Fruit fly (Drosophila melanogaster): Measurements from ENCODE around the gene Hcs.

Hcs gene

dm6 chr3R:5517002-5517875, 42.5 kb downstream of the Hcs start, which contains the start of gene Itpr (continued):
- no peak for TF ChIP-seq pros (GFP tag; optimal IDR thresholded peaks at IDR 0.05)
- TF ChIP-seq Hsf (GFP tag; optimal IDR thresholded peaks at IDR 0.05) = no peak
- TF ChIP-seq CG13624 (GFP tag; optimal IDR thresholded peaks at IDR 0.05) = no peak
- TF ChIP-seq PHDP (tag; optimal IDR thresholded peaks at IDR 0.05) = no peak
- TF ChIP-seq hkb (optimal IDR thresholded peaks at IDR 0.05) = no peak
- TF ChIP-seq hkb (GFP tag; IDR thresholded peaks at IDR 0.05) = peak; percentile 28
- peak; percentile 57 for TF ChIP-seq sug (tag; optimal IDR thresholded peaks at IDR 0.05)
- TF ChIP-seq CG2116 (GFP tag; optimal IDR thresholded peaks at IDR 0.05) = peak; percentile 10
- TF ChIP-seq Meics (GFP tag; optimal IDR thresholded peaks at IDR 0.05) = peak; percentile 43
- TF ChIP-seq sens (GFP tag) = peak; percentile 82
- no peak for TF ChIP-seq fu2 (GFP tag; optimal IDR thresholded peaks at IDR 0.05)
- peak; percentile 39 for TF ChIP-seq CG12659 (GFP tag; optimal IDR thresholded peaks at IDR 0.05)
- TF ChIP-seq Sox100B (GFP tag; optimal IDR thresholded peaks at IDR 0.05) = no peak
- TF ChIP-seq jumu (GFP tag; optimal IDR thresholded peaks at IDR 0.05) = no peak
- no peak; the same call in 1 of the 2 replicates for TF ChIP-seq tna (GFP tag; IDR thresholded peaks at IDR 0.05; ENCODE audit: partially characterized antibody)
- TF ChIP-seq caup (GFP tag; optimal IDR thresholded peaks at IDR 0.05; ENCODE audit: severe bottlenecking) = peak; percentile 15
- TF ChIP-seq sens-2 (GFP tag; IDR thresholded peaks at IDR 0.05) = no peak
- TF ChIP-seq ftz-f1 (GFP tag; optimal IDR thresholded peaks at IDR 0.05) = peak; percentile 31
- no peak for TF ChIP-seq pb (GFP tag; optimal IDR thresholded peaks at IDR 0.05)
- TF ChIP-seq Blimp-1 (GFP tag; optimal IDR thresholded peaks at IDR 0.05) = no peak
- TF ChIP-seq al (GFP tag; IDR thresholded peaks at IDR 0.05) = no peak
- TF ChIP-seq ash1 (GFP tag; optimal IDR thresholded peaks at IDR 0.05) = no peak
- TF ChIP-seq slp2 (GFP tag; optimal IDR thresholded peaks at IDR 0.05) = no peak
- peak; percentile 75 for TF ChIP-seq Elba2 (GFP tag; optimal IDR thresholded peaks at IDR 0.05)
- peak; percentile 20 for TF ChIP-seq corto (GFP tag; optimal IDR thresholded peaks at IDR 0.05)
- no peak for TF ChIP-seq CG17186 (GFP tag; optimal IDR thresholded peaks at IDR 0.05)
- peak; percentile 1 for TF ChIP-seq Fer1 (GFP tag; optimal IDR thresholded peaks at IDR 0.05)
- TF ChIP-seq CG8765 (GFP tag; IDR thresholded peaks at IDR 0.05) = no peak
- TF ChIP-seq CG4360 (GFP tag; IDR thresholded peaks at IDR 0.05) = peak; percentile 9; the same call in 1 of the 2 replicates
- no peak for TF ChIP-seq CG4707 (GFP tag; optimal IDR thresholded peaks at IDR 0.05)
- TF ChIP-seq ci (GFP tag; IDR thresholded peaks at IDR 0.05) = peak; percentile 62; the same call in 2 of the 3 replicates
- no peak for TF ChIP-seq schlank (tag; optimal IDR thresholded peaks at IDR 0.05)
- TF ChIP-seq Adf1 (GFP tag; IDR thresholded peaks at IDR 0.05) = peak; percentile 100
- peak; percentile 58 for TF ChIP-seq Myb (GFP tag; optimal IDR thresholded peaks at IDR 0.05)
- TF ChIP-seq mirr (GFP tag; optimal IDR thresholded peaks at IDR 0.05) = peak; percentile 14
- TF ChIP-seq ara (GFP tag; IDR thresholded peaks at IDR 0.05) = no peak
- TF ChIP-seq CG4730 (GFP tag; IDR thresholded peaks at IDR 0.05) = no peak
- peak; percentile 80 for TF ChIP-seq CG12769 (tag; optimal IDR thresholded peaks at IDR 0.05)
- TF ChIP-seq BtbVII (GFP tag; optimal IDR thresholded peaks at IDR 0.05) = peak; percentile 32
- no peak for TF ChIP-seq h (optimal IDR thresholded peaks at IDR 0.05)
- TF ChIP-seq NFAT (GFP tag; IDR thresholded peaks at IDR 0.05) = 0 out of 2 replicates have a peak, but pooled peaks have one; percentile 3
- TF ChIP-seq CG9932 (GFP tag; IDR thresholded peaks at IDR 0.05) = 0 out of 2 replicates have a peak, but pooled peaks have one; percentile 16
- TF ChIP-seq grau (tag; optimal IDR thresholded peaks at IDR 0.05) = peak; percentile 68
- TF ChIP-seq Doc2 (GFP tag; IDR thresholded peaks at IDR 0.05) = no peak
- TF ChIP-seq Oaz (GFP tag; IDR thresholded peaks at IDR 0.05) = no peak
- TF ChIP-seq dan (GFP tag; IDR thresholded peaks at IDR 0.05) = no peak
- TF ChIP-seq chinmo (GFP tag; IDR thresholded peaks at IDR 0.05; ENCODE audit: partially characterized antibody) = peak; percentile 92
- TF ChIP-seq mld (GFP tag; IDR thresholded peaks at IDR 0.05; ENCODE audit: partially characterized antibody) = no peak
- no peak for TF ChIP-seq CoRest (tag; optimal IDR thresholded peaks at IDR 0.05)
- TF ChIP-seq hth (optimal IDR thresholded peaks at IDR 0.05) = no peak

All from whole organism, embryonic.